Fruit fly (Drosophila melanogaster) whole organism, embryonic: ENCODE data around the gene Hip1.

Experiments used
- Aef1 ChIP-seq: fragments of 200-800 bp; sonication (Bioruptor generic); IDR thresholded peaks from 3 replicates; pipeline ENCODE4 v1.3.6; 2022; ENCODE audit warnings: missing biosample characterization, missing genetic modification characterization
- Atf3 ChIP-seq: fragments of 200-800 bp; sonication (Bioruptor generic); optimal IDR thresholded peaks from 3 replicates; lab custom pipeline; 2016; ENCODE audit warnings: missing biosample characterization, missing genetic modification characterization
- CG10274 ChIP-seq: fragments of 200-800 bp; sonication (Bioruptor generic); optimal IDR thresholded peaks from 3 replicates; lab custom pipeline; 2017; ENCODE audit warnings: missing biosample characterization, mild to moderate bottlenecking, missing genetic modification characterization
- CG10979 ChIP-seq: fragments of 200-800 bp; sonication (Bioruptor generic); optimal IDR thresholded peaks from 2 replicates; lab custom pipeline; 2018; ENCODE audit warnings: missing biosample characterization, mild to moderate bottlenecking, missing genetic modification characterization, moderate library complexity
- CG14441 ChIP-seq: fragments of 200-800 bp; sonication (Bioruptor generic); IDR thresholded peaks from 2 replicates; pipeline ENCODE4 v1.3.6; 2022; ENCODE audit warnings: missing biosample characterization, missing genetic modification characterization
- CG15269 ChIP-seq: fragments of 200-800 bp; sonication (Bioruptor generic); optimal IDR thresholded peaks from 2 replicates; lab custom pipeline; 2018; ENCODE audit warnings: missing biosample characterization, mild to moderate bottlenecking, missing genetic modification characterization, moderate library complexity
- CG1602 ChIP-seq: fragments of 200-800 bp; sonication (Bioruptor generic); optimal IDR thresholded peaks from 3 replicates; lab custom pipeline; 2016; ENCODE audit warnings: missing biosample characterization, missing genetic modification characterization
- CG16863 ChIP-seq: fragments of 200-800 bp; sonication (Bioruptor generic); optimal IDR thresholded peaks from 3 replicates; lab custom pipeline; 2016; ENCODE audit warnings: missing biosample characterization, missing genetic modification characterization
- CG2116 ChIP-seq: fragments of 200-800 bp; sonication (Bioruptor generic); optimal IDR thresholded peaks from 3 replicates; lab custom pipeline; 2018; ENCODE audit warnings: missing biosample characterization, mild to moderate bottlenecking, missing genetic modification characterization
- CG2875 ChIP-seq: fragments of 200-800 bp; sonication (Bioruptor generic); optimal IDR thresholded peaks from 2 replicates; lab custom pipeline; 2017; ENCODE audit warnings: missing biosample characterization, mild to moderate bottlenecking, missing genetic modification characterization, missing genetic modification reagents
- CG32772 ChIP-seq: fragments of 200-800 bp; sonication (Bioruptor generic); IDR thresholded peaks from 2 replicates; pipeline ENCODE4 v1.3.6; 2022; ENCODE audit warnings: missing biosample characterization, missing genetic modification characterization
- CG42726 ChIP-seq: fragments of 200-800 bp; sonication (Bioruptor generic); IDR thresholded peaks from 2 replicates; pipeline ENCODE4 v1.3.6; 2022; ENCODE audit warnings: missing biosample characterization, missing genetic modification characterization; ENCODE audit not compliant: partially characterized antibody
- CG4404 ChIP-seq: fragments of 200-800 bp; sonication (Bioruptor generic); IDR thresholded peaks from 2 replicates; pipeline ENCODE4 v1.3.6; 2022; ENCODE audit warnings: missing biosample characterization, missing genetic modification characterization
- CG4707 ChIP-seq: fragments of 200-800 bp; sonication (Bioruptor generic); optimal IDR thresholded peaks from 2 replicates; lab custom pipeline; 2018; ENCODE audit warnings: missing biosample characterization, mild to moderate bottlenecking, missing genetic modification characterization, moderate library complexity
- CG6175 ChIP-seq: fragments of 200-800 bp; sonication (Bioruptor generic); IDR thresholded peaks from 3 replicates; pipeline ENCODE4 v1.3.6; 2022; ENCODE audit warnings: missing biosample characterization, missing genetic modification characterization
- CG6791 ChIP-seq: fragments of 200-800 bp; sonication (Bioruptor generic); IDR thresholded peaks from 3 replicates; pipeline ENCODE4 v1.3.6; 2022; ENCODE audit warnings: missing biosample characterization, missing genetic modification characterization; ENCODE audit not compliant: partially characterized antibody
- CG8290 ChIP-seq, 3 experiments: fragments of 200-800 bp; sonication (Bioruptor generic); optimal IDR thresholded peaks; 2 replicates each; lab custom pipeline; 2016 to 2019; ENCODE audit warnings: missing biosample characterization in 3 of 3, missing genetic modification characterization in 3 of 3, mild to moderate bottlenecking in 2 of 3, moderate library complexity in 1 of 3
- D ChIP-seq, 2 experiments: fragments of 200-800 bp in 1 of 2; fragments of >200 bp in 1 of 2; sonication (Bioruptor generic) in 1 of 2; optimal IDR thresholded peaks; 2 replicates in 1 of 2; 3 replicates in 1 of 2; lab custom pipeline; 2017; ENCODE audit warnings: mild to moderate bottlenecking in 1 of 2, missing biosample characterization in 1 of 2, missing genetic modification characterization in 1 of 2, missing genetic modification reagents in 1 of 2
- Dek ChIP-seq: fragments of 200-800 bp; sonication (Bioruptor generic); optimal IDR thresholded peaks from 3 replicates; lab custom pipeline; 2019; ENCODE audit warnings: missing biosample characterization, mild to moderate bottlenecking, missing genetic modification characterization, moderate library complexity
- Doc3 ChIP-seq: fragments of 200-800 bp; sonication (Bioruptor generic); IDR thresholded peaks from 3 replicates; pipeline ENCODE4 v1.3.6; 2022; ENCODE audit warnings: missing biosample characterization, missing genetic modification characterization; ENCODE audit not compliant: partially characterized antibody
- H15 ChIP-seq: fragments of 200-800 bp; sonication (Bioruptor generic); IDR thresholded peaks from 3 replicates; pipeline ENCODE4 v1.3.6; 2022; ENCODE audit warnings: missing biosample characterization, missing genetic modification characterization
- HHEX ChIP-seq: fragments of 200-800 bp; sonication (Bioruptor generic); optimal IDR thresholded peaks from 3 replicates; lab custom pipeline; 2017; ENCODE audit warnings: missing biosample characterization, mild to moderate bottlenecking, missing genetic modification characterization, missing genetic modification reagents
- Hey ChIP-seq: fragments of 200-800 bp; sonication (Bioruptor generic); optimal IDR thresholded peaks from 3 replicates; lab custom pipeline; 2018; ENCODE audit warnings: missing biosample characterization, mild to moderate bottlenecking, missing genetic modification characterization
- Hmr ChIP-seq: fragments of 200-800 bp; sonication (Bioruptor generic); optimal IDR thresholded peaks from 3 replicates; lab custom pipeline; 2017; ENCODE audit warnings: mild to moderate bottlenecking, missing biosample characterization, missing genetic modification reagents, missing genetic modification characterization
- Hr78 ChIP-seq, 2 experiments: fragments of 200-800 bp in 1 of 2; fragments of >200 bp in 1 of 2; sonication (Bioruptor generic) in 1 of 2; optimal IDR thresholded peaks; 2 replicates each; lab custom pipeline; 2017 to 2019; ENCODE audit warnings: missing biosample characterization in 2 of 2, missing genetic modification characterization in 2 of 2, mild to moderate bottlenecking in 1 of 2, moderate library complexity in 1 of 2
- Nf-YB ChIP-seq: fragments of 200-800 bp; sonication (Bioruptor generic); optimal IDR thresholded peaks from 3 replicates; lab custom pipeline; 2019; ENCODE audit warnings: missing biosample characterization, mild to moderate bottlenecking, missing genetic modification characterization, moderate library complexity
- Trl ChIP-seq, 3 experiments: fragments of >200 bp in 2 of 3; fragments of 200-800 bp in 1 of 3; sonication (Bioruptor generic) in 1 of 3; optimal IDR thresholded peaks; 2 replicates in 1 of 3; 3 replicates in 2 of 3; lab custom pipeline; 2016 to 2017; ENCODE audit warnings: missing biosample characterization in 1 of 3, missing genetic modification characterization in 1 of 3
- ab ChIP-seq: fragments of 200-800 bp; sonication (Bioruptor generic); optimal IDR thresholded peaks from 2 replicates; lab custom pipeline; 2016; ENCODE audit warnings: missing biosample characterization, missing genetic modification characterization
- ara ChIP-seq: fragments of 200-800 bp; sonication (Bioruptor generic); IDR thresholded peaks from 2 replicates; pipeline ENCODE4 v1.3.6; 2022; ENCODE audit warnings: missing biosample characterization, missing genetic modification characterization
- bigmax ChIP-seq: fragments of 200-800 bp; sonication (Bioruptor generic); optimal IDR thresholded peaks from 2 replicates; lab custom pipeline; 2018; ENCODE audit warnings: missing biosample characterization, mild to moderate bottlenecking, missing genetic modification characterization
- gsb-n ChIP-seq: fragments of 200-800 bp; sonication (Bioruptor generic); optimal IDR thresholded peaks from 3 replicates; lab custom pipeline; 2018; ENCODE audit warnings: missing biosample characterization, mild to moderate bottlenecking, missing genetic modification characterization
- lbe ChIP-seq: fragments of 200-800 bp; sonication (Bioruptor generic); optimal IDR thresholded peaks from 2 replicates; lab custom pipeline; 2016; ENCODE audit warnings: missing biosample characterization, mild to moderate bottlenecking, missing genetic modification characterization
- mirr ChIP-seq: fragments of 200-800 bp; sonication (Bioruptor generic); optimal IDR thresholded peaks from 3 replicates; lab custom pipeline; 2018; ENCODE audit warnings: missing biosample characterization, mild to moderate bottlenecking, missing genetic modification characterization
- oc ChIP-seq: fragments of 200-800 bp; sonication (Bioruptor generic); optimal IDR thresholded peaks from 2 replicates; lab custom pipeline; 2018; ENCODE audit warnings: missing biosample characterization, mild to moderate bottlenecking, missing genetic modification characterization, moderate library complexity
- pan ChIP-seq, 4 experiments: fragments of >200 bp in 3 of 4; fragments of 200-800 bp in 1 of 4; sonication (Bioruptor generic) in 1 of 4; optimal IDR thresholded peaks in 3 of 4; IDR thresholded peaks in 1 of 4; 2 replicates each; pipeline versions ENCODE4 v1.3.6 to Lab custom; 2017 to 2022; ENCODE audit warnings: missing biosample characterization in 2 of 4, missing genetic modification characterization in 2 of 4, mixed read lengths in 1 of 4
- pzg ChIP-seq: fragments of 200-800 bp; sonication (Bioruptor generic); optimal IDR thresholded peaks from 3 replicates; lab custom pipeline; 2018; ENCODE audit warnings: missing biosample characterization, mild to moderate bottlenecking, missing genetic modification characterization, moderate library complexity
- sc ChIP-seq, 3 experiments: fragments of >200 bp in 2 of 3; fragments of 200-800 bp in 1 of 3; sonication (Bioruptor generic) in 1 of 3; optimal IDR thresholded peaks; 2 replicates in 2 of 3; 3 replicates in 1 of 3; lab custom pipeline; 2017; ENCODE audit warnings: mild to moderate bottlenecking in 1 of 3, missing biosample characterization in 1 of 3, missing genetic modification characterization in 1 of 3, missing genetic modification reagents in 1 of 3
- scrt ChIP-seq: fragments of 200-800 bp; sonication (Bioruptor generic); optimal IDR thresholded peaks from 2 replicates; lab custom pipeline; 2018; ENCODE audit warnings: missing biosample characterization, mild to moderate bottlenecking, missing genetic modification characterization, moderate library complexity
- sens ChIP-seq: fragments of 200-800 bp; sonication (Bioruptor generic); peaks from one replicate; lab custom pipeline; 2016; ENCODE audit warnings: missing biosample characterization, missing genetic modification characterization
- sna ChIP-seq: fragments of 200-800 bp; sonication (Bioruptor generic); IDR thresholded peaks from 2 replicates; pipeline ENCODE4 v1.3.6; 2022; ENCODE audit warnings: missing biosample characterization, missing genetic modification characterization; ENCODE audit not compliant: partially characterized antibody
- ttk ChIP-seq: fragments of 200-800 bp; sonication (Bioruptor generic); IDR thresholded peaks from 2 replicates; pipeline ENCODE4 v2.1.2; 2022; ENCODE audit warnings: missing biosample characterization, missing genetic modification characterization
- wek ChIP-seq: fragments of 200-800 bp; sonication (Bioruptor generic); optimal IDR thresholded peaks from 3 replicates; lab custom pipeline; 2018; ENCODE audit warnings: missing biosample characterization, mild to moderate bottlenecking, missing genetic modification characterization, moderate library complexity
- zen2 ChIP-seq: fragments of 200-800 bp; sonication (Bioruptor generic); IDR thresholded peaks from 3 replicates; pipeline ENCODE4 v1.3.6; 2022; ENCODE audit warnings: missing biosample characterization, missing genetic modification characterization; ENCODE audit not compliant: partially characterized antibody
- zfh2 ChIP-seq: fragments of 200-800 bp; sonication (Bioruptor generic); optimal IDR thresholded peaks from 2 replicates; lab custom pipeline; 2016; ENCODE audit warnings: missing biosample characterization, missing genetic modification characterization

The Hip1 gene

DNA sequence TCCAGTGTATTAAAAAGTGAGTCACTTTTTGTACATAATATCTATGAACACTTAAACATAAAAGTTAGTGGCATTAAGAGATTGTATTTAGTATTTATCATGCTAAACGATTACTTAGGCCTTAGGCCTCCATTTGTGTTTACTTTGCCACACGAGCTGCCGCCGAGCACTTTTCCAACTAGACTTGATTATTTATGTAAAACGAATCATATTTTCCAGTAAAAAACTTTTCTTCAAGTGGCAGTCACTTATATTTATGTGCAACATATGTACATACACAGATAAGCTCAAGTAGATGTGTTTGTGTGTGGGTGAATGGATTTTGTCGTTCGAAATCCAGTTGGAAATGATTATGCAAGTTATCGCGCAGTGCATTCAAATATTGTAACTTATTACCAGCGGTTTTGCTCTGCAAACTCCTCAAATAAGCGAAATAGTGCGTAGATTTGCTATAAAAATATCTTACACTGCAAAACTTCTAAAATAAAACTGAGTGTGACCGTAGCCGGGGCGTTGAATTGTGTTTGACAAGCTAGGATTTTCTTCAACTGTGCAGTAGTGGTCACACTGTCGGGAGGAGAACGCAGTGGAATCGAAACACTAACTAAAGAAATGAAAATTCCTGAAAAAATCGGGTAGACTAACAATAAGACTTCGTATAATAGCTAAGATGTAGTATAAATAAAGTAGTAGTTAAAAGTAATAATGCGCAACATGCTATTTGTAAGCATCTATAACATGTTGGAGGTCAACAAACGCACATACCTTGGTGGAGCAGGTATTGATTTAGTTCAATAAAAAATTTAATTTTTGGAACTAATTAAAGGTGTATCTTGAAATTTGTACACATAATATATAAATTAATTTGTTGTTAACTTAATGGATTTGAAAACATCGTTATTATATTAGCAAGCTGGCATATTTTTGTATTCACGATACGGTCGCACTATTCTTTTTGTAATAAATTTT, 23.5 kb downstream of the Hip1 start, which contains the start of the genes Klc and CG10984 (continued):
- TF ChIP-seq zfh2 (GFP tag; lab: Kevin White, UChicago) (peak; percentile 64), CG4404 (GFP tag; lab: Robert Waterston, UW) (no peak), sens (GFP tag; lab: Kevin White, UChicago) (peak; percentile 91), CG8290 (GFP tag; optimal IDR thresholded peaks at IDR 0.05; lab: Kevin White, UChicago) (no peak), CG8290 (tag; optimal IDR thresholded peaks at IDR 0.05; lab: Kevin White, UChicago) (no peak), lbe (GFP tag; lab: Kevin White, UChicago) (peak; percentile 30), Aef1 (GFP tag; lab: Robert Waterston, UW) (no peak), gsb-n (tag; lab: Kevin White, UChicago) (no peak), pan (optimal IDR thresholded peaks at IDR 0.05; lab: Kevin White, UChicago) (no peak), pan (GFP tag; optimal IDR thresholded peaks at IDR 0.05 in 1 of 2, IDR thresholded peaks at IDR 0.05 in 1 of 2) (peak in 1 of 2 experiments; percentile 79), bigmax (GFP tag; lab: Kevin White, UChicago) (no peak), CG6791 (0 out of 3 replicates have a peak, but pooled peaks have one; percentile 15), CG4707 (no peak), CG2875 (GFP tag; lab: Kevin White, UChicago) (peak; percentile 32), CG14441 (GFP tag; lab: Robert Waterston, UW) (peak; percentile 76), CG10979 (peak; percentile 47), scrt (no peak), pzg (GFP tag; lab: Kevin White, UChicago) (peak; percentile 71), Atf3 (GFP tag; lab: Kevin White, UChicago) (peak; percentile 39), CG15269 (tag; lab: Kevin White, UChicago) (no peak), HHEX (GFP tag; lab: Kevin White, UChicago) (no peak), CG1602 (peak; percentile 39), CG6175 (GFP tag; lab: Robert Waterston, UW) (no peak), ara (GFP tag; lab: Robert Waterston, UW) (no peak), CG16863 (peak; percentile 48), Hmr (GFP tag; lab: Kevin White, UChicago) (no peak), ttk (no peak; the same call in 1 of the 2 replicates), CG2116 (GFP tag; lab: Kevin White, UChicago) (peak; percentile 21), wek (GFP tag; lab: Kevin White, UChicago) (no peak), CG10274 (no peak), Nf-YB (GFP tag; lab: Kevin White, UChicago) (no peak), Hr78 (GFP tag; optimal IDR thresholded peaks at IDR 0.05; lab: Kevin White, UChicago) (no peak), Dek (tag; lab: Kevin White, UChicago) (no peak), Trl (optimal IDR thresholded peaks at IDR 0.05; lab: Kevin White, UChicago) (no peak), Trl (GFP tag; optimal IDR thresholded peaks at IDR 0.05; lab: Kevin White, UChicago) (peak; percentile 74), H15 (GFP tag; lab: Robert Waterston, UW) (no peak; the same call in 2 of the 3 replicates), Hey (tag; lab: Kevin White, UChicago) (no peak), CG42726 (no peak), mirr (GFP tag; lab: Kevin White, UChicago) (no peak), CG32772 (GFP tag; lab: Robert Waterston, UW) (no peak; the same call in 1 of the 2 replicates), sc (optimal IDR thresholded peaks at IDR 0.05; lab: Kevin White, UChicago) (no peak), sc (GFP tag; optimal IDR thresholded peaks at IDR 0.05; lab: Kevin White, UChicago) (no peak), ab (GFP tag; lab: Kevin White, UChicago) (peak; percentile 38), zen2 (no peak), oc (tag; lab: Kevin White, UChicago) (no peak), sna (GFP tag; lab: Robert Waterston, UW) (no peak), D (optimal IDR thresholded peaks at IDR 0.05; lab: Kevin White, UChicago) (no peak), D (GFP tag; optimal IDR thresholded peaks at IDR 0.05; lab: Kevin White, UChicago) (peak; percentile 18), Doc3 (no peak)
